Fruit fly (Drosophila melanogaster) whole organism, larva: ENCODE data around the gene GlyRS.

Source experiments
- noc ChIP-seq: fragments of 200-800 bp; sonication (Bioruptor generic); optimal IDR thresholded peaks from 3 replicates; lab custom pipeline; 2019; ENCODE audit warnings: missing biosample characterization, mild to moderate bottlenecking, missing genetic modification characterization, moderate library complexity

GlyRS gene

DNA sequence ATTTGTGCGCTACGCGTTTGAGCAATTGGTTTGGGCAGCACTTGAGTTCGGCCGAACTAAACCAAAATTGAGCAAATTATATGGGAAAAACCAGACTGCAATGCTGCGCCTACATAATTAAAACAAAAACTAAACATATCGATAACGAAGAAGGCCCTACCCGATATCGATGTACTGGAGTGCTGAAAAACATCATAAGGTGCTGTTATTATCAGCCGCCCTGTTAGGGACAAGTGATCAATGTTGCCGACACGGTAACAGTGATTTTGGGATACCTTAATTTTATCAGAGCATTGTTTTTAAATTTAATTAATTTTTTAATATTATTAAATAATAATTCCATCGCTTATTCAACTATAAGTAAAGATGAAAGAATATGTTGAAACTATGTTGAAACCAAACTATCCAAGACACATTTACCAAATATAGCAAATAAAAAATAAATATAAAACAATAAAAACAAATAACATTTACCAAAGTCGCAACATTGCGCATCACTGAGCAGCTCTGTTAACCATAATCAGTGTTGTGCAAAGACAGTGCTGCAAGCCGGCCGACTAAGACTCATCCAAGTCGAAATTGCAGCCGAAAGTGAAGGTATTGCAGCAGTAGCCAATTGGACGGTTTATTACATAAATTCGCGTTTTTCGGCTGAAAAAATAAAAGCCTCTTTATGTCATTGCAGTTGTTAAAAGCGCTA is at the start of gene GlyRS, which contains the start of the genes sstn and Plp:
Gene GlyRS, plus strand, starts transcription at position 554 of the 700 bp plus-strand sequence.
Gene sstn, minus strand, starts transcription at position 131 of the 700 bp plus-strand sequence.
Gene Plp, minus strand, starts transcription at position 136 of the 700 bp plus-strand sequence.
- peak; percentile 58 for TF ChIP-seq noc (tag; lab: Kevin White, UChicago)

DNA sequence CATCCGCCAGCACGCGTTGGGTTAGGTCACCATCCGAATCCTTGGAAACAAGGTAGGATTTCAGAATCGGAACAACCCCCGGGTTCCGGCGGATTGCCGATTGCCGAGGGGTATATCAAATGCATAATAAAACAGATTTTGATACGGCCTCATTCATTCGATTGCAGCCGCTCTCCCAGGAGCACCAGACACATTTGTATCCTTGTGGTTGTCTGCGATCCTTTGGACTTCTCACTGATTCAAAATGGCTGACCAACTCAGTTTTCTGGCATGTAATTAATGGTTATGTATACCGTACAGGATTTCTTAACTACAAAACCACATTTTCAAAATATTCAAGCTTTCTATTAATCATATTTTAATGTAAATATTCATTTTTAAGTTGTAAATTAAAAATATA is 47.3 kb upstream of the GlyRS start:
- no peak for TF ChIP-seq noc (tag; lab: Kevin White, UChicago)

DNA sequence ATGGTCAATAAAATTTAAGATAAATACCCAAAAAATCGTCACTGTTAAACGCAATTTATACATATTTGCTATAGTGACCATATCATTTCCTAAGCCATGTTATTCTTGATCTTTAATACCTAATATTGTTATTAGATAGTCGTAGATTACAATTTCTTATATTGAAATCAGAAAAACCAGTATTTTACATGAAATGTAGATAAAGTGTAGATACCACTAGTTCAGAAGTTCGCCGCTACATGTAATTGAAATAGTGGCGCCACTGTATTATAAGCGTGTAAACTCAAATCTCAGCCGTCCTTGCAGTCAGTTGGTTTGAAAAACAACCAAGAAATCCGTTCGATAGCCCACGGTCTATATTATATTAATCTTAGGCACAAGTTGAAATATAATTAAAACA is 46.9 kb upstream of the GlyRS start:
- no peak for TF ChIP-seq noc (tag; lab: Kevin White, UChicago)

DNA sequence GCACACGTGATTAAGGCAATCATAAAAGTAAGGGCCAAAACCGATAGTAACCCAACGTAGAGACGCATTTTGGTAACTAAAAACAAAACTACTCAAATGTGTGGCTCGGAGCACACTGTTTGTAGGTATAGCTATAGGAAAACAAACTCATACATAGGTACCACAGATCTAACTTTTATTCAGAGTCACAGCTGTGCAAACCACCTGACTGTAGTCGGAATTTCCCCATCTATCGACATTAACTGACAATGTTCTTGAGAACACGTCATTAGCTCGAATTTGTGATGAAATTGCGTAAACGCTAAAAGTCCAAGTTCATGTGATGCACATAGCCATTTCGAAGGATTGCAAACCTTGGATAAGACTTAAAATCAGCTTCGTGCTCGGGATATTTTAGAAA is 45.5 kb upstream of the GlyRS start, which contains the start of gene CG43678:
Gene CG43678, minus strand, starts transcription at position 101 of the 400 bp plus-strand sequence.
- TF ChIP-seq noc (tag; lab: Kevin White, UChicago): no peak

DNA sequence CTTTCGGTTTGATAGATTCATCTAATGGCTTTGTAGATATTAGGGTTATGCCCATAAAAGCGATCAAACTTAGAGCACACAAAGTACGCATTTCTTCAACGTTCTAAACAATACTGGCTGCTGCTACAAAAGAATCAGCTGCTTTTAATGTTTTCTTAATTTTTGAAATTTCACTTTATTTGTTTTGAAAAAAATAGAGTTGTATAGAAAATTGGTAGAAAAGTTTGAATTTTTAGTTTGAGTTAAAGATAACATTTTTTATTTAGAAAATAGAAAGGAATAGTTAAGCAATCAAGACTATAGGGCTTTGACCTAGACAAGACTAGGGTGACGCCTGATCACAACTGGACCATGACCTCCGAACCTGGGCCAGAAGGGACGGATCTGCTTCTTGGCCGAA is 44.8 kb upstream of the GlyRS start, which contains the start of gene CG18581:
Gene CG18581, minus strand, starts transcription at position 101 of the 400 bp plus-strand sequence.
- no peak for TF ChIP-seq noc (tag; lab: Kevin White, UChicago)

DNA sequence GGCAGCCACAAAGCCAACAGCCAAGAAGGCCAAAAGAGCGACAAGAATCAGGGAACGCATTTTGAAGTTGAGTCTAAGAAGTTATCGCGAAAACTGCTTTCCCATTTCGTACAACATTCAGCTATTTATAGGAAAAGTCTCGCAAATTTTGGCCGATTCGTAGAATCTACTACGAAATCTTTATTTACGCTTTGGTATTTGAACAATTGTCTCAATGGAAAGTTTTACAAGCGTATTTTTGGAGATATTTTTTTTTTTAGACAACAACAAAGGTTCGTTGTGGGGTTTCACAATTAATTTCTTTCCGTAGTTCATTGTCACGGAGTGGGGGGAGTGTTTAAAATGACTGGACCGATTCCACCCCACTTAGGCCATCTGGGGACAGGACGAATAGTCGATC is 44.2 kb upstream of the GlyRS start, which contains the start of gene CG12310:
Gene CG12310, minus strand, starts transcription at position 101 of the 400 bp plus-strand sequence.
- TF ChIP-seq noc (tag; lab: Kevin White, UChicago): no peak

DNA sequence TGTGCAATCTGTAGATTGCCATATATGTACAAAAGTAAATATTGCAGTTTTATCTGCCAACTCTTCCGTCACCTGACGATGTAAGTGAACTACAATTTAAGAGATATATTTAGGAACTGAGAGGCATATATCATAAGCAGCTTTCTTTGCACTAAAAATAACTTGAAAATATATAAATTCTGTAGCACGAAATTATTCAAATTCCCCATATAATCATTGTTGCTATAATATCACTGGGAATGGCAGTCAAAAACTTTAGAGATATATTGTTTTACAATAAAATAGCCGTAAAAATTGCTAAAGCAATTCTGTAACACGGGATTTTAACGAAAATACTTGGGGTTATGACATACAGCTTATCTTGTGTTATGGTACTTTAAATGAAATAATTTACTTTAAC is 43.6 kb upstream of the GlyRS start, which contains the start of gene CG43679:
Gene CG43679, minus strand, starts transcription at position 101 of the 400 bp plus-strand sequence.
- TF ChIP-seq noc (tag; lab: Kevin White, UChicago): no peak

DNA sequence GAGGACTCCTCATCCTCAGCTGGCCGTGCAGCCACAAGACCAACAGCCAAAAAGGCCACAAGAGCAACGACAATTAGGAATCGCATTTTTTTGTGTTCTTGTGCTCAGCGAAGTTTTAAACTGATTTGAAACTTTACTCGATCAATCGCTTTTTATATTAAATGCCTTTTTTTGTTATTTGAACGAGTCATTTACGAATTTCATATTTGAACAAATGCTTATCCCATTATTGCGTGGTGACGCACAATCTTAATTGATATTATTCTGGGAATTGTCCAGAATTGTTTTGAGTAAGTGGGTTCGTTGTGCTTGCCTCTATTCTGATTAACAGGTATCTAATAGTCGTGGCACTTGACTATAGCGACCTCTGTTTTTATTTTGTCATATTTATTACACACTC is 42.6 kb upstream of the GlyRS start, which contains the start of gene CG13461:
Gene CG13461, minus strand, starts transcription at position 101 of the 400 bp plus-strand sequence.
- no peak for TF ChIP-seq noc (tag; lab: Kevin White, UChicago)

DNA sequence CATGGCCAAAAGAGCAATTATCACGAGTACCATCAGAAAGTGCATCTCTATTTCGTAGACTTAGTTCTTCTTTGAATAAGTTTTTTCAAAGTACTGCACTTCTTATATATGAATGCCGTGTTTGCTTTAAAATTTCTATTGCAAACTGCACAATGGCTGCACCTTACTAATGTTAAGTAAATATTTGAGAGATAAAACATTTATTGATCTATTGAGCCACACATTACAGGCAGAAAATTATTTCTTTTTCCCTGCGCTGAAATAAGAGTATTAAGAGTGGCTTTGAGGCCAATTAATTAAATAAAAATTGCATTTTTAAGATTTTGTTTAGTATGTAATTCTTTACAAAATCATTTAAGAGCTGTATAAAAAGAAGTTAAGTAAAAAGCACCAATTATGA is 41.7 kb upstream of the GlyRS start, which contains the start of gene CG43680:
Gene CG43680, minus strand, starts transcription at position 101 of the 400 bp plus-strand sequence.
- no peak for TF ChIP-seq noc (tag; lab: Kevin White, UChicago)

DNA sequence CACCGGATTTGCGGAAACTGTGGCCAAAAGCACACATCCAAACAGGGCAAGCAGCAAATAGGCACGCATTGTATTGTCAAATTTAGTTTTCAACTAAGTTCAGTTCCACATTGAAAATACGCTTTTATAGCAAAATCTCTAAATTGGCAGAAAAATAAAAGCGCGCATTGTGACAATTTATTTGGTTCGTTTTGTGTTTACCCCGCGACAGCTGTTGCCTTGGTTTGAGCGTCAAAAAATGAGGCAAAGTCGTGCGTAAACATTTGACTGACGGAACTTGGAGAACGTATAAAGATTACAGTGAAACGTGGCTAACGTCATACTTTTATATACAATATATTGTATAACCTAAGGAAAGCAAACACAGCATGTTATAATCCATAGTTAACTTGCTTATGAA is 40.9 kb upstream of the GlyRS start, which contains the start of gene CG18649:
Gene CG18649, minus strand, starts transcription at position 101 of the 400 bp plus-strand sequence.
- no peak for TF ChIP-seq noc (tag; lab: Kevin White, UChicago)

DNA sequence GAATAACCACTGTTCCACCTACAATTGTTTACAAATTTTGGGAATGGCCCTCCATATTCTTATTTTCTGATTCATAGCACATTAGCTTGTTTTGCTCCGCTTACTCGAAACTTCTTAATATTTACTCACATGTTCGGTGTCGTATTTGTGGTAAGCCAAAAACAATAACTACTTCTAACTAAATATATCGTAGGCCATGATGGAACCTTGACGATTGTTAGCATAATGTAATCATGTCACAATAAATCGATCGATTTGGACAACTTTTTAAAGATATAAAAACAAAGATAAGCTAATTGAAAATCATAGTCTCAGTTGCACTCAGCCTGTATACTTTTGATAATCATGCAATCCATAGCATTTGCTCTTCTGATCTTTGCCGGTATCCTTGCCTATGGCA is 40.5 kb upstream of the GlyRS start, which contains the start of gene EAChm:
Gene EAChm, plus strand, starts transcription at position 301 of the 400 bp plus-strand sequence.
- no peak for TF ChIP-seq noc (tag; lab: Kevin White, UChicago)

DNA sequence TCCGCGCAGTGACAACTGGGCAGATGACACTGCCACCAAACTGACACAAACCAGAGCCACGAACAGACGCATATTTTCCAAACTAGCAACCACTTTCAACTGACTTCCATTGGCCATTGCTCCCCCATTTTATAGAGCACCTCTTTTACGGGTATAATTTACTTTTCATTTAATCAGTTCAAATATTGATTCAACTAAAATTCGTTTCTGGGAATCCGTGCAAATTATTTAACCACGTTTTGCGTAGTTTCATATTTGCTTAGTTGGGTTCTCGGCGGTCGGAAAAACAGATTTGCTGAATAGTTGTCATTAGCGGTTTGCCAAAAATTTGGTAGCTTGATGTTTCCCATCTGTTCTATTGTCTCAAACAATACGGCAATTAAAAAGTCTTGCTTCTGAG is 33.3 kb upstream of the GlyRS start, which contains the start of gene CG13460:
Gene CG13460, minus strand, starts transcription at position 101 of the 400 bp plus-strand sequence.
- no peak for TF ChIP-seq noc (tag; lab: Kevin White, UChicago)

DNA sequence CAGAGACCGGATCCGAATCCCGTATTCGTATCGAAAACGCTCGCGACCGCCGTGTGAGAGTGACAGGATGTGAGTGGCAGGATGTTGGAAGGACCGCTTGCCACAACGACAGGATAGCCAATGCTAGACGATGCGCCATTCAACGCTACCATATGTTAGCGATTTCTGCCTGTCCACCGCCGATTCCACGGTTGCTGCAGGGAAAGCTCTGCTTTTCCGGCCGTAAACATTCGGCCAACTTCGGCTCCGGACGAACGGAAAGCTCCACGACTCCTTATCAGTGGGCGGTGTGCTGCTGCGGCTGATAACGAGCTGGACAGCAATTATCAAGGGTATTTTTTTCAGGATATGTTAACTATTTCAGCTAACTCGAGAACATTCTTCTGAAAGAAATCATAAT is 30.1 kb upstream of the GlyRS start, which contains the start of gene Sytbeta:
Gene Sytbeta, minus strand, starts transcription at position 101 of the 400 bp plus-strand sequence.
- TF ChIP-seq noc (tag; lab: Kevin White, UChicago): no peak

DNA sequence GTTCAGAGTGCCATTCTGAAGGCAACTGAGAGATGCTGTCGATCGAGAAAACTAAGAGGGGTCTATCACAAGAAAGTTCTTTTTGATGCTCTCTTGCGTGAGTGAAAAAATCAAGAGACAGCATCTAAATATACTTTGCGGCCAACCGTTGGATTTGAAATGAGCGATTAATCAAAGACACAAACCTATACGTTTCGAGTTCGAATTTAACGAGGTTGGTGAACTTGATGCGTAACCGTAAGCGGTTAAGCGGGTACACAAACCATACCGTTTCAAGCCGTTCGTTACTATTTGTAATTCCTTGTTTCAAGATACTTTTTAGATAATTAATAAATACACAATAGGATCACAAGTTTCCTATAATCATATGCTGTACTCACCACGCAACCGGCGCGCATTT is 22.8 kb upstream of the GlyRS start:
- no peak for TF ChIP-seq noc (tag; lab: Kevin White, UChicago)

DNA sequence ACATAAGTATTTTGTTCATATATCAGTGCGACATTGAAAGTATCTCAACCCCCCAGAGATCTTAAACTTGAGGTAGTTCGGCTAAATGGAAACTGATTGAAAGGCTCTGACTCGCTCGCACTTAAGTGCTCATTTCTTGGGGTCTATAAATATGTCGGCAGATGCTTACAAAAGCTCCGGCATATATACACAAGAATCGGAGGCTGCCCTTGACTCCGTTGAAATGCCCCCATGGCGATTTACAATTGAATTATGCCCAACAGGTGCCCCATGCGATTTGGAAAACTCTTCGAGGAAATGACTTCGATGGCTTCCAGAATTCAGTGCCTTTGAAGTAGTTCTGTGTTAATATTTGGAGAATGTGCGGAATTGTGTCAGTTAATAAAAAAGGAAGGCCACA is 21.3 kb upstream of the GlyRS start:
- no peak for TF ChIP-seq noc (tag; lab: Kevin White, UChicago)

DNA sequence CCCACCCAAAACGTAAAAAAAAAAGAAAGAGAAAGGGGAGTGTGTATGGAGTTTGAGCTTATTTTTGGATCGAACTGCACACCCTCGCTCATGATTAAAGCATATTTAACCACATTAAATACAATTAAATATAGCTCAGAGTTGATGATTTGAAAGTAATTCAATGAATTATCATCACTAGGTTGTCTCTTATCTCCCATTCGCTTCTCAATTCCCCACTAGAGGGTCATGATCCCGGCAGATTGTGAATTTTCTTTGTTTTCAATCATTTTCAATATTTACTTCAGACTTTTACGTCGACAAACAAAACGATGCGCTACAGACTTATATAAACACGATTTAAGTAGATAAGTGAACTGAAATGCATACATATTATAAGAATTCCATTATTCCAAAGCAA is 18.6 kb upstream of the GlyRS start:
- no peak for TF ChIP-seq noc (tag; lab: Kevin White, UChicago)
